Fruit fly (Drosophila melanogaster): ENCODE data around the gene kuz.

DNA sequence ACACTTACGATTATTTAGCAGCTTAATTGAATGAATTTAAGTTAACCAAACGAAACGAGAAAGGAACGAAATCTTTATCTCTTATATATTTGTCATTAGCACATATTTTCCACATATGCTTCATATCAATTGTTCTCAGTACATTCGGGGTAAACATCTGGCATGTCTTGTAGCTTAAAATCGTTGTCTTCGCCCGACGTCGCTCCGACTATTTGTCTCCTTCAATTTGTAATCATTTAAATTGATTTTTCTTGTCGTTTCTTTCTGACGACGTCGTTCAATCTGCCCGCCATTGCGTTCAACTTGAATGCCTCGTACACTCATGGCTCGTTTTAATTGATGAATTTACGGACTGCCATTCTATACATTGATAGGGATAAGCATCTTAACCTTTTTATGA, 20.1 kb downstream of the kuz start:
- TF ChIP-seq psq (optimal IDR thresholded peaks at IDR 0.05) = no peak
- no peak for TF ChIP-seq CG8478 (optimal IDR thresholded peaks at IDR 0.05)
- no peak for TF ChIP-seq Dll (optimal IDR thresholded peaks at IDR 0.05)
- no peak for TF ChIP-seq usp (GFP tag; optimal IDR thresholded peaks at IDR 0.05)
